Worm (Caenorhabditis elegans): ENCODE results near the gene mip-1.

DNA sequence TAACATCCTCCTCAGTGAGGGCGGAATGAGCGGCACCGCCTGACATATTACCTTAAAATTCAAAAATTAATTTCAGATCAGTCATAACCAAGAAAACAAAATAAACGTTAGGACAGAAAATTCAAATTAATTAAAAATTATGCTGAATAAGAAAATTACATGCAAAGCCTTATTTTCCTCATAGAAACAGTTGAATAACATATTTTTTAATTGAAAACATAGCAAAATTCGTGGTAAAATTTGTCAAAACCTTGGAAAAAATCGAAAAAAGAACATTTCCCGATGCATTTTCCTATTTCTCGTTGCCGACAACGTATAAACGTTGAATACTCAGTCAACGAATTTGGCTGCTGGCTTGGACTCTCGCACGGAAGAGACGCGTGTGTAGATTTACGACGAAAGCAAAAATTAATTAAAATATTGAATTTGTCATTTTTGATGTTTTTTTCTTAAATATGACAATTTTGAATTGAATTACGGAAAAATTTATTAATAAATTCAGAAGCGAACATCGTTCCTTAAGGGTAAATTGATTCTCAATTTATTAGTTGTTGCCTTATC, 38.8 kb upstream of the mip-1 start, which contains the start of the genes rps-0 and rbg-3:
- TF ChIP-seq dao-5 (tag; optimal IDR thresholded peaks at IDR 0.05) = no peak
- TF ChIP-seq him-1 (tag; optimal IDR thresholded peaks at IDR 0.05) = no peak

Data from whole organism, L4/young adult.